Worm (Caenorhabditis elegans) whole organism, late embryonic: ENCODE data around the gene T26H10.2.

Experiments used
- T23F11.4 ChIP-seq: fragments of 200-800 bp; sonication (Bioruptor generic); optimal IDR thresholded peaks from 2 replicates; lab custom pipeline; 2018; ENCODE audit warnings: mild to moderate bottlenecking, missing genetic modification characterization, missing compliant biosample characterization
- che-1 ChIP-seq: sonication (generic microtip); optimal IDR thresholded peaks from 2 replicates; lab custom pipeline; 2016; ENCODE audit warnings: mild to moderate bottlenecking, missing genetic modification characterization, missing compliant biosample characterization
- dve-1 ChIP-seq: sonication (generic microtip); optimal IDR thresholded peaks from 2 replicates; lab custom pipeline; 2017; ENCODE audit warnings: antibody characterized with exemption, mild to moderate bottlenecking, missing genetic modification characterization, missing compliant biosample characterization
- fkh-10 ChIP-seq: fragments of 150-350 bp; optimal IDR thresholded peaks from 2 replicates; lab custom pipeline; 2014; ENCODE audit warnings: missing biosample characterization, missing genetic modification reagents, missing genetic modification characterization
- gmeb-2 ChIP-seq: sonication (generic microtip); optimal IDR thresholded peaks from 2 replicates; lab custom pipeline; 2016; ENCODE audit warnings: missing genetic modification characterization, inconsistent platforms, missing compliant biosample characterization
- hlh-15 ChIP-seq: sonication (generic microtip); optimal IDR thresholded peaks from 2 replicates; lab custom pipeline; 2016; ENCODE audit warnings: missing genetic modification characterization, missing compliant biosample characterization
- lin-11 ChIP-seq: fragments of 200-800 bp; sonication (Bioruptor generic); optimal IDR thresholded peaks from 2 replicates; lab custom pipeline; 2018; ENCODE audit warnings: mild to moderate bottlenecking, missing genetic modification characterization, missing compliant biosample characterization
- mec-3 ChIP-seq: sonication (generic microtip); optimal IDR thresholded peaks from 2 replicates; lab custom pipeline; 2016; ENCODE audit warnings: borderline replicate concordance, missing genetic modification characterization, missing compliant biosample characterization
- npax-4 ChIP-seq: sonication (generic microtip); optimal IDR thresholded peaks from 2 replicates; lab custom pipeline; 2016; ENCODE audit warnings: missing genetic modification characterization, missing compliant biosample characterization
- pag-3 ChIP-seq: sonication (generic microtip); optimal IDR thresholded peaks from 2 replicates; lab custom pipeline; 2016; ENCODE audit warnings: missing compliant biosample characterization, missing genetic modification characterization, borderline replicate concordance
- pha-4 ChIP-seq: fragments of 150-350 bp; optimal IDR thresholded peaks from 2 replicates; lab custom pipeline; 2018; ENCODE audit warnings: missing biosample characterization, missing genetic modification reagents, missing genetic modification characterization
- rnt-1 ChIP-seq: sonication (generic microtip); optimal IDR thresholded peaks from 2 replicates; lab custom pipeline; 2016; ENCODE audit warnings: missing genetic modification characterization, missing compliant biosample characterization
- tbx-2 ChIP-seq: sonication (generic microtip); optimal IDR thresholded peaks from 2 replicates; lab custom pipeline; 2016; ENCODE audit warnings: missing genetic modification characterization, missing compliant biosample characterization

- TF ChIP-seq fkh-10, result no peak
- TF ChIP-seq pag-3, result no peak
- TF ChIP-seq che-1, result no peak
- TF ChIP-seq mec-3 (tag; lab: Kevin White, UChicago), result no peak
- no peak for TF ChIP-seq gmeb-2
- TF ChIP-seq rnt-1 (tag; lab: Kevin White, UChicago), result no peak
- no peak for TF ChIP-seq T23F11.4 (GFP tag; lab: Kevin White, UChicago)
- no peak for TF ChIP-seq npax-4 (tag; lab: Kevin White, UChicago)
- no peak for TF ChIP-seq pha-4
- no peak for TF ChIP-seq hlh-15 (tag; lab: Kevin White, UChicago)
- TF ChIP-seq tbx-2 (tag; lab: Kevin White, UChicago), result no peak
- TF ChIP-seq lin-11, result no peak
- no peak for TF ChIP-seq dve-1 (tag; lab: Kevin White, UChicago)
These were observed 6.4 kb upstream of the T26H10.2 start for ce11 chrV:11430823-11431222.
